Worm (Caenorhabditis elegans) whole organism, L4/young adult: Measurements from ENCODE around the gene T05A8.11.

ENCODE experiments used
- dao-5 ChIP-seq: sonication (generic microtip); optimal IDR thresholded peaks from 2 replicates; lab custom pipeline; 2016; ENCODE audit warnings: missing genotype, missing genetic modification characterization, moderate library complexity, missing compliant biosample characterization
- him-1 ChIP-seq: sonication (generic microtip); optimal IDR thresholded peaks from 2 replicates; lab custom pipeline; 2016; ENCODE audit warnings: missing genotype, missing genetic modification reagents, missing genetic modification characterization, missing compliant biosample characterization

DNA sequence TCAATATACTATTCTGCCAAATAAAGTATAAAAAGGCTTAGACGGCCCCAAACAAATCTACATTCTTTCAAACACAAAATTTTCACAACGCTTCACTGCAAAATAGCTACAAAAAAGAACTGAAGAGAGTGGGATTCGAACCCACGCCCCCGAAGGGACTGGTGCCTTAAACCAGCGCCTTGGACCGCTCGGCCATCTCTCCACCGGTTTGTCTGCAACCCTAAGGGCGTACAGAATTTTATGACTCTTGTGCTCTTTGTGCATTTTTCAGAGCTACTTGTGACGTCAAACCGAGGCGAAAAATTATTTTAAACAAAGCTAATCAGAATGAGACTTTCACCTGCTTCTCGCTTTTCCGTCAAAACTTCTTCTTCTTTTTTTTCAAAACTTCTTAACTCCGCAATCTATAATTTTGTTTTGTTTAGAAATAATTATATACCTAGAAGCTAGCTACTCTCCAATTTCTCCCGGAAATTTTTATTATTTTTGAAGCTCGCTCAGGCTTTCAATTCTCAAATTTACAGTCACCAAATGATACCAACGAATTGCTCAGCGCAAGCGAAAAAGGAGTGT lies 10.8 kb upstream of the T05A8.11 start, which contains the start of gene T05A8.8:
- TF ChIP-seq dao-5 (tag; lab: Kevin White, UChicago) (no peak), him-1 (tag; lab: Kevin White, UChicago) (no peak)
